Fruit fly (Drosophila melanogaster) whole organism, embryonic: ENCODE data around the gene PIG-L.

Experiments
- Bgb ChIP-seq: fragments of 200-800 bp; sonication (Bioruptor generic); IDR thresholded peaks from 2 replicates; pipeline ENCODE4 v1.3.6; 2022; ENCODE audit warnings: missing biosample characterization, missing genetic modification characterization; ENCODE audit not compliant: partially characterized antibody
- CG1024 ChIP-seq: fragments of 200-800 bp; sonication (Bioruptor generic); IDR thresholded peaks from 2 replicates; pipeline ENCODE4 v1.3.6; 2022; ENCODE audit warnings: missing biosample characterization, missing genetic modification characterization
- CG10321 ChIP-seq: fragments of 200-800 bp; sonication (Bioruptor generic); IDR thresholded peaks from 2 replicates; pipeline ENCODE4 v1.3.6; 2022; ENCODE audit warnings: missing biosample characterization, missing genetic modification characterization
- CG11456 ChIP-seq: fragments of 200-800 bp; sonication (Bioruptor generic); IDR thresholded peaks from 3 replicates; pipeline ENCODE4 v1.3.6; 2022; ENCODE audit warnings: missing biosample characterization, missing genetic modification characterization
- CG14860 ChIP-seq: fragments of 200-800 bp; sonication (Bioruptor generic); IDR thresholded peaks from 3 replicates; pipeline ENCODE4 v1.3.6; 2022; ENCODE audit warnings: missing biosample characterization, missing genetic modification characterization; ENCODE audit not compliant: partially characterized antibody
- CG18764 ChIP-seq: fragments of 200-800 bp; sonication (Bioruptor generic); optimal IDR thresholded peaks from 3 replicates; lab custom pipeline; 2016; ENCODE audit warnings: missing biosample characterization, missing genetic modification characterization
- CG3065 ChIP-seq: fragments of 200-800 bp; sonication (Bioruptor generic); optimal IDR thresholded peaks from 2 replicates; lab custom pipeline; 2016; ENCODE audit warnings: missing biosample characterization, missing genetic modification characterization
- CG31224 ChIP-seq: fragments of 200-800 bp; sonication (Bioruptor generic); IDR thresholded peaks from 2 replicates; pipeline ENCODE4 v1.3.6; 2022; ENCODE audit warnings: missing biosample characterization, missing genetic modification characterization
- CG3163 ChIP-seq: fragments of 200-800 bp; sonication (Bioruptor generic); optimal IDR thresholded peaks from 3 replicates; lab custom pipeline; 2016; ENCODE audit warnings: missing biosample characterization, missing genetic modification characterization
- CG4282 ChIP-seq: fragments of 200-800 bp; sonication (Bioruptor generic); optimal IDR thresholded peaks from 2 replicates; lab custom pipeline; 2016; ENCODE audit warnings: missing biosample characterization, missing genetic modification characterization
- CG7963 ChIP-seq: fragments of 200-800 bp; sonication (Bioruptor generic); IDR thresholded peaks from 3 replicates; pipeline ENCODE4 v1.3.6; 2022; ENCODE audit warnings: missing biosample characterization, missing genetic modification characterization; ENCODE audit not compliant: partially characterized antibody
- CG8281 ChIP-seq: fragments of 200-800 bp; sonication (Bioruptor generic); optimal IDR thresholded peaks from 2 replicates; lab custom pipeline; 2018; ENCODE audit warnings: missing biosample characterization, mild to moderate bottlenecking, missing genetic modification characterization, moderate library complexity
- CG8359 ChIP-seq: fragments of 200-800 bp; sonication (Bioruptor generic); optimal IDR thresholded peaks from 2 replicates; lab custom pipeline; 2017; ENCODE audit warnings: missing biosample characterization, mild to moderate bottlenecking, missing genetic modification characterization, borderline replicate concordance
- CrebB ChIP-seq: fragments of 200-800 bp; sonication (Bioruptor generic); optimal IDR thresholded peaks from 3 replicates; lab custom pipeline; 2018; ENCODE audit warnings: missing biosample characterization, mild to moderate bottlenecking, missing genetic modification characterization
- D19A ChIP-seq: fragments of 200-800 bp; optimal IDR thresholded peaks from 3 replicates; lab custom pipeline; 2019; ENCODE audit warnings: missing biosample characterization, mild to moderate bottlenecking, missing genetic modification characterization, moderate library complexity
- Dek ChIP-seq: fragments of 200-800 bp; sonication (Bioruptor generic); optimal IDR thresholded peaks from 3 replicates; lab custom pipeline; 2019; ENCODE audit warnings: missing biosample characterization, mild to moderate bottlenecking, missing genetic modification characterization, moderate library complexity
- Dip2 ChIP-seq: fragments of 200-800 bp; sonication (Bioruptor generic); IDR thresholded peaks from 2 replicates; pipeline ENCODE4 v1.3.6; 2022; ENCODE audit warnings: missing biosample characterization, missing genetic modification characterization
- Drgx ChIP-seq: fragments of 200-800 bp; sonication (Bioruptor generic); IDR thresholded peaks from 2 replicates; pipeline ENCODE4 v1.3.6; 2022; ENCODE audit warnings: missing biosample characterization, missing genetic modification characterization
- Elba2 ChIP-seq: fragments of 200-800 bp; sonication (Bioruptor generic); optimal IDR thresholded peaks from 3 replicates; lab custom pipeline; 2016; ENCODE audit warnings: missing biosample characterization, missing genetic modification characterization
- Fer1 ChIP-seq: fragments of 200-800 bp; sonication (Bioruptor generic); optimal IDR thresholded peaks from 2 replicates; lab custom pipeline; 2017; ENCODE audit warnings: missing biosample characterization, mild to moderate bottlenecking, missing genetic modification characterization
- Gug ChIP-seq: fragments of 200-800 bp; sonication (Bioruptor generic); IDR thresholded peaks from 4 replicates; pipeline ENCODE4 v1.3.6; 2022; ENCODE audit warnings: missing biosample characterization, missing genetic modification characterization
- HHEX ChIP-seq: fragments of 200-800 bp; sonication (Bioruptor generic); optimal IDR thresholded peaks from 3 replicates; lab custom pipeline; 2017; ENCODE audit warnings: missing biosample characterization, mild to moderate bottlenecking, missing genetic modification characterization, missing genetic modification reagents
- HLHmδ ChIP-seq: fragments of 200-800 bp; sonication (Bioruptor generic); optimal IDR thresholded peaks from 2 replicates; lab custom pipeline; 2018; ENCODE audit warnings: missing biosample characterization, mild to moderate bottlenecking, missing genetic modification characterization, moderate library complexity
- Optix ChIP-seq: fragments of 200-800 bp; sonication (Bioruptor generic); IDR thresholded peaks from 3 replicates; pipeline ENCODE4 v1.3.6; 2022; ENCODE audit warnings: missing biosample characterization, missing genetic modification characterization
- Sox102F ChIP-seq: fragments of 200-800 bp; sonication (Bioruptor generic); optimal IDR thresholded peaks from 2 replicates; lab custom pipeline; 2018; ENCODE audit warnings: missing biosample characterization, mild to moderate bottlenecking, missing genetic modification characterization, moderate library complexity
- ab ChIP-seq: fragments of 200-800 bp; sonication (Bioruptor generic); optimal IDR thresholded peaks from 2 replicates; lab custom pipeline; 2016; ENCODE audit warnings: missing biosample characterization, missing genetic modification characterization
- aop ChIP-seq: fragments of 200-800 bp; sonication (Bioruptor generic); IDR thresholded peaks from 2 replicates; pipeline ENCODE4 v1.3.6; 2022; ENCODE audit warnings: missing biosample characterization, missing genetic modification characterization
- bbx ChIP-seq: fragments of 200-800 bp; sonication (Bioruptor generic); IDR thresholded peaks from 2 replicates; pipeline ENCODE4 v1.3.6; 2022; ENCODE audit warnings: missing biosample characterization, missing genetic modification characterization; ENCODE audit not compliant: partially characterized antibody
- en ChIP-seq: fragments of 200-800 bp; sonication (Bioruptor generic); optimal IDR thresholded peaks from 2 replicates; lab custom pipeline; 2016; ENCODE audit warnings: missing biosample characterization, missing genetic modification characterization
- ewg ChIP-seq: fragments of 200-800 bp; sonication (Bioruptor generic); optimal IDR thresholded peaks from 3 replicates; lab custom pipeline; 2017; ENCODE audit warnings: mild to moderate bottlenecking, missing biosample characterization, missing genetic modification reagents, missing genetic modification characterization
- gro ChIP-seq: fragments of 200-800 bp; sonication (Bioruptor generic); optimal IDR thresholded peaks from 2 replicates; lab custom pipeline; 2016; ENCODE audit warnings: missing biosample characterization, missing genetic modification characterization
- gsb ChIP-seq: fragments of 200-800 bp; sonication (Bioruptor generic); IDR thresholded peaks from 2 replicates; pipeline ENCODE4 v1.3.6; 2022; ENCODE audit warnings: missing biosample characterization, missing genetic modification characterization
- gt ChIP-seq: fragments of 200-800 bp; sonication (Bioruptor generic); IDR thresholded peaks from 2 replicates; pipeline ENCODE4 v1.3.6; 2022; ENCODE audit warnings: missing biosample characterization, missing genetic modification characterization
- hbn ChIP-seq: fragments of 200-800 bp; sonication (Bioruptor generic); IDR thresholded peaks from 2 replicates; pipeline ENCODE4 v1.3.6; 2022; ENCODE audit warnings: missing biosample characterization, missing genetic modification characterization; ENCODE audit not compliant: partially characterized antibody
- lbe ChIP-seq: fragments of 200-800 bp; sonication (Bioruptor generic); optimal IDR thresholded peaks from 2 replicates; lab custom pipeline; 2016; ENCODE audit warnings: missing biosample characterization, mild to moderate bottlenecking, missing genetic modification characterization
- lmd ChIP-seq: fragments of 200-800 bp; sonication (Bioruptor generic); IDR thresholded peaks from 2 replicates; pipeline ENCODE4 v1.3.6; 2022; ENCODE audit warnings: missing biosample characterization, missing genetic modification characterization
- mam ChIP-seq: fragments of 200-800 bp; sonication (Bioruptor generic); optimal IDR thresholded peaks from 3 replicates; lab custom pipeline; 2016; ENCODE audit warnings: missing biosample characterization, missing genetic modification characterization
- nau ChIP-seq: fragments of 200-800 bp; sonication (Bioruptor generic); optimal IDR thresholded peaks from 3 replicates; lab custom pipeline; 2017; ENCODE audit warnings: missing biosample characterization, mild to moderate bottlenecking, missing genetic modification characterization, missing genetic modification reagents
- odd ChIP-seq: fragments of 200-800 bp; sonication (Bioruptor generic); optimal IDR thresholded peaks from 2 replicates; lab custom pipeline; 2017; ENCODE audit warnings: missing biosample characterization, mild to moderate bottlenecking, missing genetic modification characterization
- pan ChIP-seq, 4 experiments: fragments of >200 bp in 3 of 4; fragments of 200-800 bp in 1 of 4; sonication (Bioruptor generic) in 1 of 4; optimal IDR thresholded peaks in 3 of 4; IDR thresholded peaks in 1 of 4; 2 replicates each; pipeline versions ENCODE4 v1.3.6 to Lab custom; 2017 to 2022; ENCODE audit warnings: missing biosample characterization in 2 of 4, missing genetic modification characterization in 2 of 4, mixed read lengths in 1 of 4
- pho ChIP-seq: fragments of 200-800 bp; sonication (Bioruptor generic); optimal IDR thresholded peaks from 2 replicates; lab custom pipeline; 2016; ENCODE audit warnings: missing biosample characterization, missing genetic modification characterization
- rib ChIP-seq: fragments of 200-800 bp; sonication (Bioruptor generic); IDR thresholded peaks from 2 replicates; pipeline ENCODE4 v1.3.6; 2022; ENCODE audit warnings: missing biosample characterization, missing genetic modification characterization
- sc ChIP-seq, 3 experiments: fragments of >200 bp in 2 of 3; fragments of 200-800 bp in 1 of 3; sonication (Bioruptor generic) in 1 of 3; optimal IDR thresholded peaks; 2 replicates in 2 of 3; 3 replicates in 1 of 3; lab custom pipeline; 2017; ENCODE audit warnings: mild to moderate bottlenecking in 1 of 3, missing biosample characterization in 1 of 3, missing genetic modification characterization in 1 of 3, missing genetic modification reagents in 1 of 3
- scrt ChIP-seq: fragments of 200-800 bp; sonication (Bioruptor generic); optimal IDR thresholded peaks from 2 replicates; lab custom pipeline; 2018; ENCODE audit warnings: missing biosample characterization, mild to moderate bottlenecking, missing genetic modification characterization, moderate library complexity
- sens ChIP-seq: fragments of 200-800 bp; sonication (Bioruptor generic); peaks from one replicate; lab custom pipeline; 2016; ENCODE audit warnings: missing biosample characterization, missing genetic modification characterization
- tna ChIP-seq: fragments of 200-800 bp; sonication (Bioruptor generic); IDR thresholded peaks from 2 replicates; pipeline ENCODE4 v1.3.6; 2022; ENCODE audit warnings: missing biosample characterization, missing genetic modification characterization; ENCODE audit not compliant: partially characterized antibody
- unc-4 ChIP-seq: fragments of 200-800 bp; sonication (Bioruptor generic); IDR thresholded peaks from 2 replicates; pipeline ENCODE4 v1.3.6; 2022; ENCODE audit warnings: missing biosample characterization, missing genetic modification characterization; ENCODE audit not compliant: partially characterized antibody
- unpg ChIP-seq: fragments of 200-800 bp; sonication (Bioruptor generic); optimal IDR thresholded peaks from 3 replicates; lab custom pipeline; 2018; ENCODE audit warnings: missing biosample characterization, mild to moderate bottlenecking, missing genetic modification characterization, moderate library complexity
- wor ChIP-seq: fragments of 200-800 bp; sonication (Bioruptor generic); IDR thresholded peaks from 2 replicates; pipeline ENCODE4 v1.3.6; 2022; ENCODE audit warnings: missing biosample characterization, missing genetic modification characterization

Gene PIG-L

dm6 chr3R:19999474-19999873 is 21.7 kb downstream of the PIG-L start (continued):
- TF ChIP-seq ewg (GFP tag; lab: Kevin White, UChicago) (peak; percentile 59), sc (optimal IDR thresholded peaks at IDR 0.05; lab: Kevin White, UChicago) (no peak), sc (GFP tag; optimal IDR thresholded peaks at IDR 0.05; lab: Kevin White, UChicago) (peak; percentile 38), Fer1 (GFP tag; lab: Kevin White, UChicago) (peak; percentile 85), pan (optimal IDR thresholded peaks at IDR 0.05; lab: Kevin White, UChicago) (no peak), pan (GFP tag; optimal IDR thresholded peaks at IDR 0.05 in 1 of 2, IDR thresholded peaks at IDR 0.05 in 1 of 2) (peak in 1 of 2 experiments; percentile 90), Dip2 (GFP tag; lab: Robert Waterston, UW) (no peak), CG1024 (GFP tag; lab: Robert Waterston, UW) (peak; percentile 55; the same call in 1 of the 2 replicates), lmd (GFP tag; lab: Robert Waterston, UW) (peak; percentile 87), en (GFP tag; lab: Kevin White, UChicago) (no peak), nau (GFP tag; lab: Kevin White, UChicago) (no peak), D19A (tag; lab: Kevin White, UChicago) (peak; percentile 84), gt (GFP tag; lab: Robert Waterston, UW) (peak; percentile 67; the same call in 1 of the 2 replicates), tna (no peak), CG31224 (GFP tag; lab: Robert Waterston, UW) (peak; percentile 62), unpg (peak; percentile 90), aop (GFP tag; lab: Robert Waterston, UW) (no peak), HHEX (GFP tag; lab: Kevin White, UChicago) (peak; percentile 64), lbe (GFP tag; lab: Kevin White, UChicago) (peak; percentile 23), scrt (GFP tag; lab: Kevin White, UChicago) (peak; percentile 57), unc-4 (GFP tag; lab: Robert Waterston, UW) (no peak), odd (GFP tag; lab: Kevin White, UChicago) (peak; percentile 57), HLHmδ (GFP tag; lab: Kevin White, UChicago) (no peak), wor (peak; percentile 39; the same call in 1 of the 2 replicates), Sox102F (GFP tag; lab: Kevin White, UChicago) (peak; percentile 92), rib (GFP tag; lab: Robert Waterston, UW) (0 out of 2 replicates have a peak, but pooled peaks have one; percentile 30), CG3163 (GFP tag; lab: Kevin White, UChicago) (no peak), CG3065 (GFP tag; lab: Kevin White, UChicago) (no peak), bbx (GFP tag; lab: Robert Waterston, UW) (no peak), Elba2 (GFP tag; lab: Kevin White, UChicago) (no peak), ab (GFP tag; lab: Kevin White, UChicago) (no peak), Drgx (peak; percentile 88), CG4282 (GFP tag; lab: Kevin White, UChicago) (no peak), CG7963 (GFP tag; lab: Robert Waterston, UW) (no peak), CG8281 (peak; percentile 31), gsb (GFP tag; lab: Robert Waterston, UW) (peak; percentile 46; the same call in 1 of the 2 replicates), CG18764 (peak; percentile 63), CrebB (peak; percentile 63), Optix (no peak; the same call in 2 of the 3 replicates), gro (no peak), CG10321 (GFP tag; lab: Robert Waterston, UW) (0 out of 2 replicates have a peak, but pooled peaks have one; percentile 25), CG8359 (GFP tag; lab: Kevin White, UChicago) (peak; percentile 14), pho (no peak), Bgb (GFP tag; lab: Robert Waterston, UW) (no peak), mam (GFP tag; lab: Kevin White, UChicago) (no peak), sens (GFP tag; lab: Kevin White, UChicago) (peak; percentile 79), hbn (GFP tag; lab: Robert Waterston, UW) (no peak), Gug (GFP tag; lab: Robert Waterston, UW) (peak; percentile 45; the same call in 1 of the 4 replicates), CG11456 (GFP tag; lab: Robert Waterston, UW) (peak; percentile 55; the same call in 1 of the 3 replicates), Dek (tag; lab: Kevin White, UChicago) (peak; percentile 73), CG14860 (GFP tag; lab: Robert Waterston, UW) (no peak)
